Fruit fly (Drosophila melanogaster) whole organism, embryonic: Measurements from ENCODE around the gene CG14024.

ENCODE experiments used
- CG11695 ChIP-seq: fragments of 200-800 bp; sonication (Bioruptor generic); IDR thresholded peaks from 3 replicates; pipeline ENCODE4 v1.3.6; 2022; ENCODE audit warnings: missing biosample characterization, missing genetic modification characterization
- CG17612 ChIP-seq: fragments of 200-800 bp; sonication (Bioruptor generic); IDR thresholded peaks from 2 replicates; pipeline ENCODE4 v1.3.6; 2022; ENCODE audit warnings: missing biosample characterization, missing genetic modification characterization
- CG4820 ChIP-seq: fragments of 200-800 bp; sonication (Bioruptor generic); optimal IDR thresholded peaks from 3 replicates; lab custom pipeline; 2016; ENCODE audit warnings: missing biosample characterization, missing genetic modification characterization
- CG6765 ChIP-seq: fragments of 200-800 bp; sonication (Bioruptor generic); optimal IDR thresholded peaks from 3 replicates; lab custom pipeline; 2017; ENCODE audit warnings: missing biosample characterization, mild to moderate bottlenecking, missing genetic modification characterization
- CG6813 ChIP-seq: fragments of 200-800 bp; sonication (Bioruptor generic); optimal IDR thresholded peaks from 2 replicates; lab custom pipeline; 2017; ENCODE audit warnings: missing biosample characterization, missing genetic modification characterization, mild to moderate bottlenecking, moderate library complexity, missing genetic modification reagents
- CrebB ChIP-seq: fragments of 200-800 bp; sonication (Bioruptor generic); optimal IDR thresholded peaks from 3 replicates; lab custom pipeline; 2018; ENCODE audit warnings: missing biosample characterization, mild to moderate bottlenecking, missing genetic modification characterization
- Taf1 ChIP-seq: fragments of 200-800 bp; sonication (Bioruptor generic); IDR thresholded peaks from 2 replicates; pipeline ENCODE4 v1.3.6; 2022; ENCODE audit warnings: missing biosample characterization, missing genetic modification characterization
- ftz-f1 ChIP-seq: fragments of 200-800 bp; sonication (Bioruptor generic); optimal IDR thresholded peaks from 2 replicates; lab custom pipeline; 2016; ENCODE audit warnings: missing biosample characterization, missing genetic modification characterization
- gcm2 ChIP-seq: fragments of 200-800 bp; sonication (Bioruptor generic); optimal IDR thresholded peaks from 2 replicates; lab custom pipeline; 2016; ENCODE audit warnings: missing biosample characterization, missing genetic modification characterization
- ham ChIP-seq: fragments of 200-800 bp; sonication (Bioruptor generic); IDR thresholded peaks from 2 replicates; pipeline ENCODE4 v1.3.6; 2022; ENCODE audit warnings: missing biosample characterization, missing genetic modification characterization
- pzg ChIP-seq: fragments of 200-800 bp; sonication (Bioruptor generic); optimal IDR thresholded peaks from 3 replicates; lab custom pipeline; 2018; ENCODE audit warnings: missing biosample characterization, mild to moderate bottlenecking, missing genetic modification characterization, moderate library complexity
- ranshi ChIP-seq: fragments of 200-800 bp; sonication (Bioruptor generic); IDR thresholded peaks from 2 replicates; pipeline ENCODE4 v1.3.6; 2022; ENCODE audit warnings: missing biosample characterization, missing genetic modification characterization
- sqz ChIP-seq: fragments of 200-800 bp; sonication (Bioruptor generic); optimal IDR thresholded peaks from 3 replicates; lab custom pipeline; 2018; ENCODE audit warnings: missing biosample characterization, mild to moderate bottlenecking, missing genetic modification characterization

DNA sequence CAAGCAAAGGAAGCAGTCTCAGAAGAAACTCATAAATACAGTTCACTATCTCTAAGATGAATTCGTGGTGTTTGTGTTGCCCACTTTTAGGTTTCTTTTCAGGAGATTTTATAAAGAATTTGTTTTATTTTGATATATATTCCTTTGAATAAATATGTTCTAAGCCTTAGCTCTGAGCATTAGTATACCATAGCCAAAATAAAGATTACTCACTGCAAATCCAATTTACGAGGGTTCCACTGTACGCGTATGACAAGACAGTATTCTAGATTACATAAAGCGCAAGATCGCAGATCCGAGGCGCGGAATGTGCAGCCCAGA lies 22.1 kb downstream of the CG14024 start:
- TF ChIP-seq CrebB (tag; lab: Kevin White, UChicago) = no peak
- no peak for TF ChIP-seq CG11695
- TF ChIP-seq pzg = no peak
- no peak for TF ChIP-seq ranshi (GFP tag; lab: Robert Waterston, UW)
- TF ChIP-seq CG17612 (GFP tag; lab: Robert Waterston, UW) = no peak
- no peak for TF ChIP-seq CG4820
- no peak for TF ChIP-seq gcm2 (GFP tag; lab: Kevin White, UChicago)
- TF ChIP-seq ftz-f1 (GFP tag; lab: Kevin White, UChicago) = no peak
- TF ChIP-seq CG6765 (GFP tag; lab: Kevin White, UChicago) = no peak
- no peak for TF ChIP-seq sqz (GFP tag; lab: Kevin White, UChicago)
- no peak for TF ChIP-seq ham (GFP tag; lab: Robert Waterston, UW)
- TF ChIP-seq CG6813 (GFP tag; lab: Kevin White, UChicago) = no peak
- no peak for TF ChIP-seq Taf1 (GFP tag; lab: Robert Waterston, UW)
